Worm (Caenorhabditis elegans): ENCODE results near the gene Y44A6D.3.

Y44A6D.3 gene

DNA sequence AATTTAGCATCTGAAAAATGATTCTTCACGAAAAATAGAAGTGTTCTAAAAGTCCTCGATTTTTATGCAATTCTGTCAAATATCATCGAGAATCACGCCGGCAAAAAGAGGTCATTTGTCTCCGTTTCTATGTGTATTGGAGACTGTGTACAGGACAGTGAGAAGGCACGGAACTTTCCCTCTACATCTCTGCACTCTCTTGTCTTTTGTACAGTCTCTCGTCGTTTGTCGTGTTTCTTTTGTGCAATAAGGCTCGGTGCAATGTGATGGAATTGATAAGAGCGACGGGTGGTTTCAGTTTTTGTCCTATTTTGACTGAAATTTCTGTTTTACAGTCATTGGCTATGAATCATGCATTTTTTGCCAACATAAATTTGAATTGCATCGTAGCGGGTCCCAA lies 39.6 kb upstream of the Y44A6D.3 start (continued):
- TF ChIP-seq Y48G9A.11 (GFP tag; IDR thresholded peaks at IDR 0.05) = no peak
- no peak for TF ChIP-seq dmd-8 (GFP tag; IDR thresholded peaks at IDR 0.05)
- no peak for TF ChIP-seq ama-1 (optimal IDR thresholded peaks at IDR 0.05)
- no peak for TF ChIP-seq zfp-3 (GFP tag; conservative IDR thresholded peaks at IDR 0.05)
- TF ChIP-seq lin-39 (tag; optimal IDR thresholded peaks at IDR 0.05) = no peak
- TF ChIP-seq dve-1 (tag; optimal IDR thresholded peaks at IDR 0.05; ENCODE audit: insufficient read depth) = peak; percentile 49
- TF ChIP-seq ceh-44 (GFP tag; IDR thresholded peaks at IDR 0.05) = no peak
- no peak for TF ChIP-seq unc-62 (GFP tag; optimal IDR thresholded peaks at IDR 0.05 in 1 of 2)
- no peak for TF ChIP-seq unc-62 (tag; optimal IDR thresholded peaks at IDR 0.05)
- TF ChIP-seq Y75B8A.6 (GFP tag; IDR thresholded peaks at IDR 0.05) = no peak
- no peak for TF ChIP-seq lim-7 (GFP tag; IDR thresholded peaks at IDR 0.05)
- peak; percentile 52 for TF ChIP-seq pqm-1 (tag; optimal IDR thresholded peaks at IDR 0.05)
- TF ChIP-seq dmd-6 (GFP tag; IDR thresholded peaks at IDR 0.05) = peak; percentile 84
- no peak for TF ChIP-seq F44E2.7 (GFP tag; IDR thresholded peaks at IDR 0.05)
- no peak for TF ChIP-seq spr-1 (tag; optimal IDR thresholded peaks at IDR 0.05)
- no peak for TF ChIP-seq lin-15B (tag; optimal IDR thresholded peaks at IDR 0.05)
- TF ChIP-seq nhr-28 (tag; optimal IDR thresholded peaks at IDR 0.05) = peak; percentile 79
- peak; percentile 39 for TF ChIP-seq nhr-48 (tag; optimal IDR thresholded peaks at IDR 0.05)
- TF ChIP-seq nhr-11 (tag; optimal IDR thresholded peaks at IDR 0.05) = no peak
- no peak for TF ChIP-seq ZK546.5 (tag; optimal IDR thresholded peaks at IDR 0.05)
- TF ChIP-seq lir-3 (tag; optimal IDR thresholded peaks at IDR 0.05) = no peak
- TF ChIP-seq ceh-62 (tag; optimal IDR thresholded peaks at IDR 0.05) = no peak
- no peak for TF ChIP-seq mxl-2 (GFP tag; conservative IDR thresholded peaks at IDR 0.05)
- TF ChIP-seq dmd-9 (GFP tag; IDR thresholded peaks at IDR 0.05) = no peak
- no peak for TF ChIP-seq D1046.2 (GFP tag; IDR thresholded peaks at IDR 0.05)
- TF ChIP-seq ceh-28 (tag; optimal IDR thresholded peaks at IDR 0.05) = no peak
- TF ChIP-seq F26F4.8 (GFP tag; conservative IDR thresholded peaks at IDR 0.05) = no peak
- TF ChIP-seq unc-39 (tag; optimal IDR thresholded peaks at IDR 0.05) = no peak
- TF ChIP-seq mes-2 (tag; optimal IDR thresholded peaks at IDR 0.05; ENCODE audit: poor library complexity, severe bottlenecking) = peak; percentile 64
- TF ChIP-seq rbr-2 (tag; optimal IDR thresholded peaks at IDR 0.05) = no peak
- TF ChIP-seq nhr-77 (tag; optimal IDR thresholded peaks at IDR 0.05) = no peak
- TF ChIP-seq tag-97 (GFP tag; IDR thresholded peaks at IDR 0.05) = no peak
- TF ChIP-seq lin-38 (GFP tag; IDR thresholded peaks at IDR 0.05) = no peak
- 0 out of 2 replicates have a peak, but pooled peaks have one; percentile 29 for TF ChIP-seq T26A8.4 (GFP tag; IDR thresholded peaks at IDR 0.05)
- no peak for TF ChIP-seq daf-19 (GFP tag; conservative IDR thresholded peaks at IDR 0.05)
- no peak for TF ChIP-seq aly-2 (tag; optimal IDR thresholded peaks at IDR 0.05)
- TF ChIP-seq mdl-1 (tag; optimal IDR thresholded peaks at IDR 0.05) = peak in 1 of 2 experiments; percentile 58
- TF ChIP-seq aha-1 (tag) = no peak
- no peak for TF ChIP-seq ceh-20 (GFP tag; IDR thresholded peaks at IDR 0.05)
- TF ChIP-seq snpc-4 (tag; optimal IDR thresholded peaks at IDR 0.05) = no peak
- TF ChIP-seq nhr-237 (tag; optimal IDR thresholded peaks at IDR 0.05) = no peak
- no peak for TF ChIP-seq saeg-2 (GFP tag; IDR thresholded peaks at IDR 0.05)
- peak; percentile 27 for TF ChIP-seq mep-1 (tag; optimal IDR thresholded peaks at IDR 0.05)
- TF ChIP-seq ztf-11 (tag; optimal IDR thresholded peaks at IDR 0.05) = no peak
- TF ChIP-seq nhr-42 (GFP tag; IDR thresholded peaks at IDR 0.05) = no peak
- TF ChIP-seq nhr-41 (GFP tag; IDR thresholded peaks at IDR 0.05) = no peak
- TF ChIP-seq F49E8.2 (tag; optimal IDR thresholded peaks at IDR 0.05; ENCODE audit: borderline replicate concordance) = no peak
- no peak for TF ChIP-seq arid-1 (GFP tag; conservative IDR thresholded peaks at IDR 0.05)
- TF ChIP-seq hmg-1.1 (GFP tag; IDR thresholded peaks at IDR 0.05) = no peak
- no peak for TF ChIP-seq ZK337.2 (GFP tag; IDR thresholded peaks at IDR 0.05)
- no peak for TF ChIP-seq F10B5.3 (tag; optimal IDR thresholded peaks at IDR 0.05)
- TF ChIP-seq pha-4 (GFP tag; IDR thresholded peaks at IDR 0.05) = no peak
- no peak for TF ChIP-seq pha-4 (tag; optimal IDR thresholded peaks at IDR 0.05)
- no peak for TF ChIP-seq T20F7.1 (GFP tag; optimal IDR thresholded peaks at IDR 0.05)

All from whole organism, L4 larva.